Fruit fly (Drosophila melanogaster): ENCODE measurements around the gene Spn28Da.
A peak's percentile ranks its signal among the peaks of the same experiment; 100 is the strongest.

Gene Spn28Da

DNA sequence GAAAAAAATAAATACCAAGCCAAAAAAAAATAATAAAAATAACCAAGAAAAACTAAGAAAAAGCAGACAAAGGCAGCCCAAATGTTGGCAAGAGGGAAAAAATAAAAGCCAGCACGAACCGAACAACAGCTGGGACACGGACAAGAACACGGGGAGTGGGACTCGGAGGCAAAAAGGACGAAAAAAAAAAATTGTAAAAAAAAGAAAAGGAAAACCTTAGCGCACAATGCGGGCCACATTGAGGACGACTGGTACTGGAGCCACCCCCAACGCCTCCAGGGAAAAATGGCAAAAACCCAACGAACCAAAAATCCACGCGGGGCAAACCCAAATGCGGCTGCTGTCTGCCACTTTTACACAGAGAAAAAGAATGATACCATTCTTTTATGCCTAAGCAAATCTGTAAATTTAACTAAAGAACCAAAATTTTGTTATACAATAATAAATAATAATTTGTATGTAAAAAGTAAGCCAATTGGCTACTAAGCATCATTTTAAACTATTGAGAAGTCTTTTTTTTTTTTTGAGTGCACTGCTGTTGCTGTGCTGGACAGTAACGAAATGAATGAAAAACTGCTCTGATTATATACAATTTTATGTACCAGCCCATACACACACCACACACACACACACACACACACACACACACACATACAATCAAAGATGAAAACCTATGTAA lies 43.3 kb upstream of the Spn28Da start (continued):
- TF ChIP-seq Sox102F (GFP tag; optimal IDR thresholded peaks at IDR 0.05) (peak; percentile 59), CG3281 (GFP tag; optimal IDR thresholded peaks at IDR 0.05) (peak; percentile 87), Ets97D (GFP tag; optimal IDR thresholded peaks at IDR 0.05) (no peak), jigr1 (GFP tag; IDR thresholded peaks at IDR 0.05) (peak; percentile 48; the same call in 1 of the 3 replicates), CG15696 (tag; optimal IDR thresholded peaks at IDR 0.05) (peak; percentile 32), sima (GFP tag; optimal IDR thresholded peaks at IDR 0.05) (no peak), corto (GFP tag; optimal IDR thresholded peaks at IDR 0.05) (no peak), CG11398 (GFP tag; optimal IDR thresholded peaks at IDR 0.05) (no peak), ato (GFP tag; IDR thresholded peaks at IDR 0.05; ENCODE audit: partially characterized antibody) (no peak), sisA (GFP tag; IDR thresholded peaks at IDR 0.05) (peak; percentile 61), HmgD (GFP tag; optimal IDR thresholded peaks at IDR 0.05) (no peak), CG14860 (GFP tag; IDR thresholded peaks at IDR 0.05; ENCODE audit: partially characterized antibody) (no peak), CG8388 (GFP tag; optimal IDR thresholded peaks at IDR 0.05) (peak; percentile 2), CG10321 (GFP tag; IDR thresholded peaks at IDR 0.05) (no peak), CG8089 (GFP tag; optimal IDR thresholded peaks at IDR 0.05) (no peak), CG2116 (GFP tag; optimal IDR thresholded peaks at IDR 0.05) (no peak), CG30431 (GFP tag; optimal IDR thresholded peaks at IDR 0.05) (no peak), Bgb (GFP tag; IDR thresholded peaks at IDR 0.05; ENCODE audit: partially characterized antibody) (no peak), tap (tag; optimal IDR thresholded peaks at IDR 0.05) (peak; percentile 58), CG3065 (GFP tag; optimal IDR thresholded peaks at IDR 0.05) (no peak), Dp (GFP tag; optimal IDR thresholded peaks at IDR 0.05) (no peak), sens-2 (GFP tag; IDR thresholded peaks at IDR 0.05) (no peak), CG10462 (GFP tag; optimal IDR thresholded peaks at IDR 0.05) (no peak), CG12391 (tag; optimal IDR thresholded peaks at IDR 0.05) (peak; percentile 54), H15 (GFP tag; IDR thresholded peaks at IDR 0.05) (peak; percentile 73), dm (GFP tag; optimal IDR thresholded peaks at IDR 0.05) (no peak), CG1832 (GFP tag; optimal IDR thresholded peaks at IDR 0.05) (no peak), al (GFP tag; IDR thresholded peaks at IDR 0.05) (peak; percentile 44; the same call in 1 of the 2 replicates), fd102C (GFP tag; optimal IDR thresholded peaks at IDR 0.05) (no peak), amos (GFP tag; IDR thresholded peaks at IDR 0.05; ENCODE audit: partially characterized antibody) (no peak), CG14050 (GFP tag; IDR thresholded peaks at IDR 0.05) (peak; percentile 35; the same call in 1 of the 3 replicates), CG7556 (GFP tag; optimal IDR thresholded peaks at IDR 0.05) (peak; percentile 82), CG11695 (GFP tag; IDR thresholded peaks at IDR 0.05) (peak; percentile 66), Scr (GFP tag; IDR thresholded peaks at IDR 0.05; ENCODE audit: partially characterized antibody) (no peak), dan (GFP tag; IDR thresholded peaks at IDR 0.05) (no peak), CG17385 (GFP tag; optimal IDR thresholded peaks at IDR 0.05) (peak; percentile 51), Oli (tag; optimal IDR thresholded peaks at IDR 0.05) (peak; percentile 64), CTCF (GFP tag; optimal IDR thresholded peaks at IDR 0.05) (no peak), sr (GFP tag; IDR thresholded peaks at IDR 0.05) (no peak), CG8359 (GFP tag; optimal IDR thresholded peaks at IDR 0.05; ENCODE audit: borderline replicate concordance) (peak; percentile 3), lbe (GFP tag; optimal IDR thresholded peaks at IDR 0.05) (peak; percentile 27), TFAM (GFP tag; optimal IDR thresholded peaks at IDR 0.05) (no peak), grn (GFP tag; optimal IDR thresholded peaks at IDR 0.05) (peak; percentile 10), tx (GFP tag; optimal IDR thresholded peaks at IDR 0.05) (no peak), Fer3 (tag; optimal IDR thresholded peaks at IDR 0.05) (peak; percentile 87), hb (GFP tag; IDR thresholded peaks at IDR 0.05; ENCODE audit: partially characterized antibody) (no peak), gsb-n (tag; optimal IDR thresholded peaks at IDR 0.05) (no peak), so (GFP tag; IDR thresholded peaks at IDR 0.05) (peak; percentile 71; the same call in 1 of the 3 replicates), Usf (GFP tag; optimal IDR thresholded peaks at IDR 0.05) (no peak), Lhr (GFP tag; optimal IDR thresholded peaks at IDR 0.05) (no peak)

All from whole organism, embryonic.